Worm (Caenorhabditis elegans) whole organism, L4/young adult: Measurements from ENCODE around the gene mtre-1.

Experiments
- W03F9.2 ChIP-seq: fragments of 150-350 bp; optimal IDR thresholded peaks from 2 replicates; lab custom pipeline; 2014; ENCODE audit warnings: missing biosample characterization, missing genetic modification characterization
- dao-5 ChIP-seq: sonication (generic microtip); optimal IDR thresholded peaks from 2 replicates; lab custom pipeline; 2016; ENCODE audit warnings: missing genotype, missing genetic modification characterization, moderate library complexity, missing compliant biosample characterization
- him-1 ChIP-seq: sonication (generic microtip); optimal IDR thresholded peaks from 2 replicates; lab custom pipeline; 2016; ENCODE audit warnings: missing genotype, missing genetic modification reagents, missing genetic modification characterization, missing compliant biosample characterization

ce11 chrII:8027663-8028062 lies 22.7 kb downstream of the mtre-1 start, which contains the start of gene swsn-7:
- TF ChIP-seq him-1 (no peak), W03F9.2 (tag; lab: Kevin White, UChicago) (no peak), dao-5 (no peak)
